Worm (Caenorhabditis elegans): Measurements from ENCODE around the gene Y105C5B.1.

Y105C5B.1 gene

DNA sequence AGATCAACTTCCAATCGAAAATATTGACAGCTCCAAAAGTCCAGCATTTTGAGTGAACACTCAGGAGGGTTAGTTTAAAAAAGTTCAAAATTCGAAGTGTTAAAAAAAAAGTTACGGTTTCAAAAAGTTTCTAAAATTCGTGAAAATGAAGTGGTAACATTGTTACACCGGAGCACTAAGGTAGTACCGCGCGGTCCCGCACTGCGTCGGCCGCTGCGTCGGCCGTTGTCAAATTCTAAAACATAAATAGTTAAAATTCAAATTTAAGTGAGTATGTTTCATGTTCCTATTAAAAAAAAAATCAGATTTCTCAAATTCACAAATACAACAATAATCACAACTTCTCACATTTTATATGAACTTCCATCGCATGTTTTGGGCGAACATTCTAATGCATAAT is 2.2 kb upstream of the Y105C5B.1 start:
- TF ChIP-seq ztf-25 (GFP tag; IDR thresholded peaks at IDR 0.05): no peak
- no peak for TF ChIP-seq snpc-4 (GFP tag; optimal IDR thresholded peaks at IDR 0.05)
- TF ChIP-seq snpc-4 (tag; optimal IDR thresholded peaks at IDR 0.05): peak in 3 of 4 experiments; percentile 32 to 56 (median 53)
- TF ChIP-seq attf-6 (GFP tag; IDR thresholded peaks at IDR 0.05): 0 out of 2 replicates have a peak, but pooled peaks have one; percentile 20

DNA sequence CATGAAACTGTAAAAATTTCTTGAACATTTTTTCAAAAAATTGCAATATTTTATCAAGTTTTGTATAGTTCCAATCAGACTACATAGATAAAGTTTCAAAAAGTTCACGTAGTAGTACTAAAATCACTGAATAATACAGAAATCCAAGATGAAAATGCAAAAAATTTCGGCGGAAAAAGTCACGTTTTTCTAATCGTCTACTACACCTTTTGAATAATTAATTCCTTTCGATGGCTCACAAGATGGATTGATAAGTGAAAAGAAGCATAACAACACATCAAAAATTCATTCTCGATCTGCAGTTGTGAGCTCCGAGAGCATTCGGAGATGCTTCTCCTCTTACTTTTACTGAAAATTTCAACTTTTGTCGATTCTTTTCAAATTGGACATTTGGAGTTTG is 2.2 kb downstream of the Y105C5B.1 start, which contains the start of gene gcy-25:
Gene gcy-25, plus strand, starts transcription at position 301 of the 400 bp plus-strand sequence.
- TF ChIP-seq lin-26 (GFP tag; IDR thresholded peaks at IDR 0.05) (no peak), nhr-120 (GFP tag; IDR thresholded peaks at IDR 0.05) (no peak), B0035.1 (tag; optimal IDR thresholded peaks at IDR 0.05) (no peak), nfya-1 (tag; optimal IDR thresholded peaks at IDR 0.05; ENCODE audit: borderline replicate concordance, insufficient read depth) (no peak), bed-1 (GFP tag; IDR thresholded peaks at IDR 0.05) (no peak), gei-17 (GFP tag; optimal IDR thresholded peaks at IDR 0.05) (no peak), hlh-26 (GFP tag; conservative IDR thresholded peaks at IDR 0.05) (no peak), ets-4 (GFP tag; optimal IDR thresholded peaks at IDR 0.05) (no peak), Y53G8AR.9 (GFP tag; conservative IDR thresholded peaks at IDR 0.05) (no peak), mxl-1 (tag; optimal IDR thresholded peaks at IDR 0.05) (no peak), dox-1 (GFP tag; IDR thresholded peaks at IDR 0.05) (no peak), madf-3 (GFP tag; IDR thresholded peaks at IDR 0.05) (no peak), F55B11.4 (tag; optimal IDR thresholded peaks at IDR 0.05; ENCODE audit: borderline replicate concordance, insufficient read depth) (no peak)

DNA sequence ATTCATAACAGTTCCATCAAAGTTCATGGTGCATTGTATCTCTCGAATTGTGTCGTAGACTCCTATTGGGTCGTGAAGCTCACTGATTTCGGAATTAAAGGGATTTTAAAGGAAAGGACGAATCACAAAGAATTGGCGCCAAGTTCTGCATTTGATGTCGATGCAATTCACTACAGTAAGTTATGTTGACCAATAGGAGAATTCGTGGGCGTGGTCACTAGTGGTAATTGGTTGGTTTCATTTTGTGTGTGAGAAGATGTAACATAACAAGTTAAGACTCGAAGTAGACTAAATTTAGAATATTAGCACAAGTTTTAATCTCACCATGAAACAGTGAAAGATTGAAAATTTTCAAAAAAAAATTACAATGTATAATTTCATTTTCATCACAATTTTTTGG is 7.8 kb downstream of the Y105C5B.1 start:
- TF ChIP-seq snpc-4 (GFP tag; optimal IDR thresholded peaks at IDR 0.05): peak; percentile 7
- TF ChIP-seq snpc-4 (tag; optimal IDR thresholded peaks at IDR 0.05): no peak
- TF ChIP-seq chd-7 (tag; optimal IDR thresholded peaks at IDR 0.05): no peak

DNA sequence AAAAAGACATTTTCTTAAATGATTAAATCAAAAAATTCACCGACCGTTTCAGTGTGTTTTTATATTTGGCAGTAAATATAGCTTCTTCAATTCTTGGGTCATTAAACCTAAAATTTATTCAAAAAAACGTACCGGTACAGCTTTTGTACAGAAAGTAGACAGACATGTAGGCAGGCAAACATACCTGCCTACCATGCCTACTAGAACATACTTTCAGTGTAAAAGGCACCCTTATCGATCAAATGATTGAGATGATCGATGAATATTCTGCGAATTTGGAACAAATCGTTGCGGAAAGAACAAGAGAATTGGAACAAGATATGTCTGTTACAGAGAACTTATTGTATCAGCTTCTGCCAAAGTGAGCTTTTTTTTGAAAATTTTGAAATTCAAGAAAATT is 9.7 kb downstream of the Y105C5B.1 start:
- TF ChIP-seq snpc-4 (GFP tag; optimal IDR thresholded peaks at IDR 0.05) (peak; percentile 23), snpc-4 (tag; optimal IDR thresholded peaks at IDR 0.05) (peak in 2 of 4 experiments; percentile 39 to 63), attf-6 (GFP tag; IDR thresholded peaks at IDR 0.05) (peak; percentile 83), F57A8.1 (GFP tag; optimal IDR thresholded peaks at IDR 0.05) (no peak), ztf-26 (tag; optimal IDR thresholded peaks at IDR 0.05) (no peak), F37B4.10 (GFP tag; IDR thresholded peaks at IDR 0.05) (no peak)

DNA sequence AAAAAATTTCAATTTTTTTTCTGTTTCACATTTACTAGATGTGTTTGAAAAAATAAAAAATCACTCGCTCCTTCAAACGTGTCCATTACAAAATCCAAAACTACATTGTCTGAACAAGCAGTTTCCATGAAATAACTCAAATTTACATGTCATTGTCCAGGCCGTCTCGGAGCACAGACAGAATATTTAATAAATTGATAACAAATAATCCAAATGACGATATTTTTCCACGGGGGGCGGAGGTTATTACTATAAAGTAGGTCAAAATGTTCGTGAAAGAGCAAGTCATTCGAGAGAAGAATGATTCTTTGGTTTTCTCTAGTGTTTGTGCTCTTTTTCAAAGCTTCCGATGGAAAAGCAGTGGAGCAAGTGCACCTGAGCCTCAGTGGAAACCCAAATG is 13.5 kb downstream of the Y105C5B.1 start, which contains the start of gene Y105C5B.3:
Gene Y105C5B.3, plus strand, starts transcription at position 301 of the 400 bp plus-strand sequence.
- TF ChIP-seq nhr-120 (GFP tag; IDR thresholded peaks at IDR 0.05): no peak
- TF ChIP-seq snpc-4 (GFP tag; optimal IDR thresholded peaks at IDR 0.05): no peak
- TF ChIP-seq snpc-4 (tag; optimal IDR thresholded peaks at IDR 0.05): peak in 1 of 4 experiments; percentile 12

DNA sequence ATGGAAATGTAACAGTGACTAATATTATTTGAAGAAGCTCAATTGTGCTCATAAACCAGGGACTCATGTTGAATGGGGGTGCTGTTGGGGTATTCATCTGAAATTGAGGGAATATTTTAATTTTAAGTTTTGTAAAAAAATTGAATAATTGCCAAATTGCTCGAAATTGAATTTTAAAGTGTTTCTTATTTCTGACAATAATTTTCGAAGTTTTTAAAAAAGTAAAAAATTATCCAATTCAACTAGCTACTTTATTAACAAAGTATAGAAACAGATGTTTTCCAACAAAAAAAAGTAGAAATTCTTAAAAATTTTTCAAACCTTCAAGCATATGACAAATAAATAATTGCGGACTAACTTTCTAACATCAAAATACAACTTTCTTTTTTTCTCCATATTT is 23.7 kb downstream of the Y105C5B.1 start, which contains the start of gene srv-14:
Gene srv-14, minus strand, starts transcription at position 101 of the 400 bp plus-strand sequence.
- TF ChIP-seq unc-62 (GFP tag; optimal IDR thresholded peaks at IDR 0.05) (no peak), ceh-40 (GFP tag; IDR thresholded peaks at IDR 0.05) (no peak), tbx-9 (tag; optimal IDR thresholded peaks at IDR 0.05; ENCODE audit: borderline replicate concordance) (no peak), nhr-179 (tag; optimal IDR thresholded peaks at IDR 0.05) (no peak), egl-44 (GFP tag; IDR thresholded peaks at IDR 0.05) (no peak)

DNA sequence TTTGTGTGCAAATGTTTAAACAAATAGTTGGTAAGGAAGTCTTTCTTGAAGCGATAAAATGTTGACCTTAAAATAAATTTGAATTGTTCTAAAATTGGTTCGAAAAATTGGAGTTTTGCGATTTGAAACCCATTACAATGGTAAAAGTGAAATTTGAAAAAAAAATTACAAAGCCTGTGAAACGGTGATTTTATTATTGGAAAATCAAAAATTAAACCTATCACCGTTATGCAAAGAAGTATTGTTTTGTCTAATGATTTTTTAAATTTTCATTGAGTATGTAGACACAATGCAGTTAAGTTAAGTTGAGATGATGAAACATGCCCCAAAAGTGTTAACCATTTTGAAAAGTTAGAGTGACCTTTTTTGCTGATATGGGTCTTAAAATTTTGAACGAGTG is 24.4 kb downstream of the Y105C5B.1 start:
- TF ChIP-seq ceh-58 (GFP tag; IDR thresholded peaks at IDR 0.05): no peak
- peak; percentile 62; the same call in 1 of the 2 replicates for TF ChIP-seq attf-6 (GFP tag; IDR thresholded peaks at IDR 0.05)
- TF ChIP-seq egl-44 (GFP tag; IDR thresholded peaks at IDR 0.05): no peak
- no peak for TF ChIP-seq aptf-3 (GFP tag; IDR thresholded peaks at IDR 0.05)
- TF ChIP-seq snpc-4 (GFP tag; optimal IDR thresholded peaks at IDR 0.05): no peak
- TF ChIP-seq snpc-4 (tag; optimal IDR thresholded peaks at IDR 0.05): peak in 1 of 4 experiments; percentile 7
- no peak for TF ChIP-seq repo-1 (tag; optimal IDR thresholded peaks at IDR 0.05)
- TF ChIP-seq die-1 (tag; optimal IDR thresholded peaks at IDR 0.05): no peak
- TF ChIP-seq sptf-2 (GFP tag; optimal IDR thresholded peaks at IDR 0.05): no peak

Data from whole organism, young adult.